Worm (Caenorhabditis elegans) whole organism, midembryonic: ENCODE data around the gene Y39G8B.2.

ENCODE experiments used
- flt-1 ChIP-seq: fragments of 200-800 bp; sonication (Bioruptor generic); IDR thresholded peaks from 2 replicates; pipeline ENCODE4 v1.3.6; 2022; ENCODE audit warnings: missing genetic modification characterization, missing compliant biosample characterization
- med-1 ChIP-seq: sonication (generic microtip); optimal IDR thresholded peaks from 2 replicates; lab custom pipeline; 2017; ENCODE audit warnings: missing genetic modification characterization, mild to moderate bottlenecking, missing compliant biosample characterization, antibody characterized with exemption, missing genetic modification reagents; ENCODE audit not compliant: insufficient read depth
- tab-1 ChIP-seq: fragments of 200-800 bp; sonication (Bioruptor generic); IDR thresholded peaks from 2 replicates; pipeline ENCODE4 v1.3.6; 2022; ENCODE audit warnings: missing genetic modification characterization, missing compliant biosample characterization
- ztf-23 ChIP-seq: fragments of 200-800 bp; sonication (Bioruptor generic); IDR thresholded peaks from 2 replicates; pipeline ENCODE4 v1.3.6; 2022; ENCODE audit warnings: missing genetic modification reagents, missing genetic modification characterization, missing compliant biosample characterization

- TF ChIP-seq flt-1 (GFP tag; lab: Robert Waterston, UW): no peak
- no peak for TF ChIP-seq tab-1 (GFP tag; lab: Robert Waterston, UW)
- no peak for TF ChIP-seq med-1 (GFP tag; lab: Kevin White, UChicago)
- no peak for TF ChIP-seq ztf-23 (GFP tag; lab: Robert Waterston, UW)
These were observed 30.5 kb downstream of the Y39G8B.2 start for ce11 chrII:13945527-13945926.
